Worm (Caenorhabditis elegans) whole organism, late embryonic: ENCODE measurements around the gene B0416.11.

Source experiments
- ceh-30 ChIP-seq: fragments of 150-350 bp; optimal IDR thresholded peaks from 2 replicates; lab custom pipeline; 2014; ENCODE audit warnings: missing biosample characterization, missing genetic modification characterization
- eyg-1 ChIP-seq: sonication (generic microtip); optimal IDR thresholded peaks from 2 replicates; lab custom pipeline; 2016; ENCODE audit warnings: missing genotype, missing genetic modification characterization, missing compliant biosample characterization
- lin-11 ChIP-seq: fragments of 200-800 bp; sonication (Bioruptor generic); optimal IDR thresholded peaks from 2 replicates; lab custom pipeline; 2018; ENCODE audit warnings: mild to moderate bottlenecking, missing genetic modification characterization, missing compliant biosample characterization
- tbx-2 ChIP-seq: sonication (generic microtip); optimal IDR thresholded peaks from 2 replicates; lab custom pipeline; 2016; ENCODE audit warnings: missing genetic modification characterization, missing compliant biosample characterization
- unc-55 ChIP-seq: sonication (generic microtip); optimal IDR thresholded peaks from 2 replicates; lab custom pipeline; 2017; ENCODE audit warnings: missing biosample characterization, missing genetic modification reagents, missing genetic modification characterization

- TF ChIP-seq unc-55 (no peak), lin-11 (tag; lab: Kevin White, UChicago) (no peak), tbx-2 (tag; lab: Kevin White, UChicago) (no peak), ceh-30 (tag; lab: Kevin White, UChicago) (no peak), eyg-1 (tag; lab: Kevin White, UChicago) (no peak)
Measured at ce11 chrX:9238692-9239091, 44.2 kb downstream of the B0416.11 start.
